Fruit fly (Drosophila melanogaster) whole organism, prepupa: ENCODE data around the gene sra.

Source experiments
- CG10631 ChIP-seq: fragments of 200-800 bp; sonication (Bioruptor generic); optimal IDR thresholded peaks from 2 replicates; lab custom pipeline; 2016; ENCODE audit warnings: missing biosample characterization, missing genetic modification characterization
- CG11762 ChIP-seq: fragments of 200-800 bp; sonication (Bioruptor generic); optimal IDR thresholded peaks from 3 replicates; lab custom pipeline; 2016; ENCODE audit warnings: missing biosample characterization, missing genetic modification characterization; ENCODE audit not compliant: insufficient read depth
- CG11902 ChIP-seq: fragments of 200-800 bp; sonication (Bioruptor generic); optimal IDR thresholded peaks from 3 replicates; lab custom pipeline; 2016; ENCODE audit warnings: missing biosample characterization, missing genetic modification characterization
- CG15336 ChIP-seq: fragments of 200-800 bp; sonication (Bioruptor generic); IDR thresholded peaks from 2 replicates; pipeline ENCODE4 v1.3.6; 2022; ENCODE audit warnings: missing biosample characterization, missing genetic modification characterization
- CG16779 ChIP-seq: fragments of 200-800 bp; sonication (Bioruptor generic); optimal IDR thresholded peaks from 3 replicates; lab custom pipeline; 2017; ENCODE audit warnings: missing biosample characterization, mild to moderate bottlenecking, missing genetic modification characterization
- CG3032 ChIP-seq: fragments of 200-800 bp; optimal IDR thresholded peaks from 2 replicates; lab custom pipeline; 2019; ENCODE audit warnings: missing biosample characterization, mild to moderate bottlenecking, missing genetic modification characterization, moderate library complexity
- CG31627 ChIP-seq: fragments of 200-800 bp; sonication (Bioruptor generic); optimal IDR thresholded peaks from 3 replicates; lab custom pipeline; 2016; ENCODE audit warnings: missing biosample characterization, missing genetic modification characterization
- CG32006 ChIP-seq: fragments of 200-800 bp; sonication (Bioruptor generic); optimal IDR thresholded peaks from 3 replicates; lab custom pipeline; 2017; ENCODE audit warnings: missing biosample characterization, mild to moderate bottlenecking, missing genetic modification characterization
- CG34406 ChIP-seq: fragments of 200-800 bp; sonication (Bioruptor generic); optimal IDR thresholded peaks from 3 replicates; lab custom pipeline; 2016; ENCODE audit warnings: missing biosample characterization, missing genetic modification characterization
- CG3919 ChIP-seq: fragments of 200-800 bp; sonication (Bioruptor generic); optimal IDR thresholded peaks from 3 replicates; lab custom pipeline; 2016; ENCODE audit warnings: missing biosample characterization, missing genetic modification characterization
- CG4318 ChIP-seq: fragments of 200-800 bp; sonication (Bioruptor generic); optimal IDR thresholded peaks from 3 replicates; lab custom pipeline; 2017; ENCODE audit warnings: missing biosample characterization, mild to moderate bottlenecking, missing genetic modification characterization
- CG6163 ChIP-seq: fragments of 200-800 bp; sonication (Bioruptor generic); IDR thresholded peaks from 3 replicates; pipeline ENCODE4 v1.3.6; 2022; ENCODE audit warnings: missing biosample characterization, missing genetic modification characterization
- CG6808 ChIP-seq: fragments of 200-800 bp; sonication (Bioruptor generic); optimal IDR thresholded peaks from 3 replicates; lab custom pipeline; 2017; ENCODE audit warnings: missing biosample characterization, missing genetic modification characterization, mild to moderate bottlenecking, moderate library complexity, missing genetic modification reagents
- CG6854 ChIP-seq: fragments of 200-800 bp; sonication (Bioruptor generic); optimal IDR thresholded peaks from 2 replicates; lab custom pipeline; 2017; ENCODE audit warnings: missing biosample characterization, mild to moderate bottlenecking, missing genetic modification characterization
- CG7368 ChIP-seq: fragments of 200-800 bp; sonication (Bioruptor generic); optimal IDR thresholded peaks from 3 replicates; lab custom pipeline; 2016; ENCODE audit warnings: missing biosample characterization, missing genetic modification characterization
- CG9139 ChIP-seq: fragments of 200-800 bp; sonication (Bioruptor generic); optimal IDR thresholded peaks from 3 replicates; lab custom pipeline; 2017; ENCODE audit warnings: missing biosample characterization, mild to moderate bottlenecking, missing genetic modification characterization
- Eip75B ChIP-seq: fragments of 200-800 bp; sonication (Bioruptor generic); optimal IDR thresholded peaks from 3 replicates; lab custom pipeline; 2016; ENCODE audit warnings: missing biosample characterization, missing genetic modification characterization
- Eip93F ChIP-seq: fragments of 200-800 bp; sonication (Bioruptor generic); optimal IDR thresholded peaks from 2 replicates; lab custom pipeline; 2016; ENCODE audit warnings: missing biosample characterization, mild to moderate bottlenecking, missing genetic modification characterization
- Ets21C ChIP-seq: fragments of 200-800 bp; sonication (Bioruptor generic); optimal IDR thresholded peaks from 3 replicates; lab custom pipeline; 2016; ENCODE audit warnings: missing biosample characterization, missing genetic modification characterization
- Gug ChIP-seq: fragments of 200-800 bp; sonication (Bioruptor generic); IDR thresholded peaks from 2 replicates; pipeline ENCODE4 v1.3.6; 2022; ENCODE audit warnings: missing biosample characterization, missing genetic modification characterization
- Hr4 ChIP-seq: fragments of 200-800 bp; sonication (Bioruptor generic); optimal IDR thresholded peaks from 3 replicates; lab custom pipeline; 2016; ENCODE audit warnings: missing biosample characterization, missing genetic modification characterization
- Met ChIP-seq: fragments of 200-800 bp; sonication (Bioruptor generic); optimal IDR thresholded peaks from 3 replicates; lab custom pipeline; 2016; ENCODE audit warnings: missing biosample characterization, missing genetic modification characterization
- Sox102F ChIP-seq: fragments of 200-800 bp; sonication (Bioruptor generic); optimal IDR thresholded peaks from 2 replicates; lab custom pipeline; 2016; ENCODE audit warnings: missing biosample characterization, mild to moderate bottlenecking, missing genetic modification characterization
- achi ChIP-seq: fragments of 200-800 bp; sonication (Bioruptor generic); optimal IDR thresholded peaks from 3 replicates; lab custom pipeline; 2016; ENCODE audit warnings: missing biosample characterization, missing genetic modification characterization
- dac ChIP-seq: fragments of 200-800 bp; sonication (Bioruptor generic); optimal IDR thresholded peaks from 2 replicates; lab custom pipeline; 2017; ENCODE audit warnings: missing biosample characterization, mild to moderate bottlenecking, missing genetic modification characterization
- dsx ChIP-seq: fragments of 200-800 bp; optimal IDR thresholded peaks from 3 replicates; lab custom pipeline; 2019; ENCODE audit warnings: missing biosample characterization, mild to moderate bottlenecking, missing genetic modification characterization, moderate library complexity; ENCODE audit not compliant: poor library complexity, severe bottlenecking
- eg ChIP-seq: fragments of 200-800 bp; sonication (Bioruptor generic); IDR thresholded peaks from 3 replicates; pipeline ENCODE4 v1.3.6; 2022; ENCODE audit warnings: missing biosample characterization, missing genetic modification characterization
- fd59A ChIP-seq: fragments of 200-800 bp; sonication (Bioruptor generic); optimal IDR thresholded peaks from 2 replicates; lab custom pipeline; 2017; ENCODE audit warnings: missing biosample characterization, mild to moderate bottlenecking, missing genetic modification characterization, missing genetic modification reagents
- fkh ChIP-seq: fragments of 200-800 bp; sonication (Bioruptor generic); optimal IDR thresholded peaks from 3 replicates; lab custom pipeline; 2017; ENCODE audit warnings: missing biosample characterization, mild to moderate bottlenecking, missing genetic modification characterization, moderate library complexity
- net ChIP-seq: fragments of 200-800 bp; sonication (Bioruptor generic); optimal IDR thresholded peaks from 3 replicates; lab custom pipeline; 2016; ENCODE audit warnings: missing biosample characterization, missing genetic modification characterization
- pdm3 ChIP-seq: fragments of 200-800 bp; sonication (Bioruptor generic); optimal IDR thresholded peaks from 3 replicates; lab custom pipeline; 2016; ENCODE audit warnings: missing biosample characterization, missing genetic modification characterization
- spab ChIP-seq: fragments of 200-800 bp; sonication (Bioruptor generic); optimal IDR thresholded peaks from 2 replicates; lab custom pipeline; 2017; ENCODE audit warnings: missing biosample characterization, mild to moderate bottlenecking, missing genetic modification characterization, missing genetic modification reagents
- ss ChIP-seq, 2 experiments: fragments of 200-800 bp; sonication (Bioruptor generic); optimal IDR thresholded peaks; 2 replicates in 1 of 2; 3 replicates in 1 of 2; lab custom pipeline; 2017 to 2018; ENCODE audit warnings: mild to moderate bottlenecking in 2 of 2, missing biosample characterization in 2 of 2, missing genetic modification characterization in 2 of 2, moderate library complexity in 1 of 2
- svp ChIP-seq: fragments of 200-800 bp; sonication (Bioruptor generic); peaks from one replicate; lab custom pipeline; 2016; ENCODE audit warnings: missing biosample characterization, missing genetic modification characterization
- vri ChIP-seq: fragments of 200-800 bp; sonication (Bioruptor generic); optimal IDR thresholded peaks from 3 replicates; lab custom pipeline; 2016; ENCODE audit warnings: missing biosample characterization, mild to moderate bottlenecking, missing genetic modification characterization

The sra gene

dm6 chr3R:16157564-16158242, 29.1 kb upstream of the sra start (continued):
- peak; percentile 66 for TF ChIP-seq CG11762 (GFP tag; lab: Kevin White, UChicago)
- TF ChIP-seq CG15336: peak; percentile 79; the same call in 1 of the 2 replicates
- peak; percentile 47 to 53 for TF ChIP-seq ss (GFP tag; optimal IDR thresholded peaks at IDR 0.05; lab: Kevin White, UChicago)
- TF ChIP-seq Gug (GFP tag; lab: Robert Waterston, UW): no peak
- peak; percentile 87 for TF ChIP-seq svp (GFP tag; lab: Kevin White, UChicago)
- peak; percentile 75 for TF ChIP-seq Met (GFP tag; lab: Kevin White, UChicago)
- peak; percentile 58 for TF ChIP-seq CG3032 (tag; lab: Kevin White, UChicago)
- peak; percentile 38 for TF ChIP-seq spab
- no peak for TF ChIP-seq CG6854 (GFP tag; lab: Kevin White, UChicago)
- peak; percentile 45; the same call in 1 of the 3 replicates for TF ChIP-seq CG6163
- TF ChIP-seq fd59A: peak; percentile 57
- TF ChIP-seq CG11902 (GFP tag; lab: Kevin White, UChicago): peak; percentile 8
- TF ChIP-seq CG6808: peak; percentile 63
- TF ChIP-seq CG16779 (tag; lab: Kevin White, UChicago): peak; percentile 28
- peak; percentile 75 for TF ChIP-seq CG34406
- no peak for TF ChIP-seq Eip93F (GFP tag; lab: Kevin White, UChicago)
- peak; percentile 57 for TF ChIP-seq achi (GFP tag; lab: Kevin White, UChicago)
- TF ChIP-seq Sox102F: peak; percentile 74
- TF ChIP-seq dsx (GFP tag; lab: Kevin White, UChicago): peak; percentile 59
- peak; percentile 45 for TF ChIP-seq dac
- TF ChIP-seq CG9139 (GFP tag; lab: Kevin White, UChicago): no peak
- TF ChIP-seq CG3919 (GFP tag; lab: Kevin White, UChicago): peak; percentile 57

- TF ChIP-seq Met (GFP tag; lab: Kevin White, UChicago) (no peak), pdm3 (no peak), eg (no peak), CG10631 (GFP tag; lab: Kevin White, UChicago) (no peak), CG32006 (GFP tag; lab: Kevin White, UChicago) (no peak), Eip93F (GFP tag; lab: Kevin White, UChicago) (no peak), spab (no peak), CG31627 (GFP tag; lab: Kevin White, UChicago) (no peak), Eip75B (GFP tag; lab: Kevin White, UChicago) (no peak), dsx (GFP tag; lab: Kevin White, UChicago) (no peak), fd59A (no peak), CG7368 (GFP tag; lab: Kevin White, UChicago) (no peak), CG3919 (GFP tag; lab: Kevin White, UChicago) (no peak), CG3032 (tag; lab: Kevin White, UChicago) (no peak), Ets21C (GFP tag; lab: Kevin White, UChicago) (no peak), Gug (GFP tag; lab: Robert Waterston, UW) (no peak)
Observed at dm6 chr3R:16168088-16168487, 18.7 kb upstream of the sra start.

- no peak for TF ChIP-seq CG6163
- TF ChIP-seq net (GFP tag; lab: Kevin White, UChicago): no peak
- TF ChIP-seq Hr4 (GFP tag; lab: Kevin White, UChicago): no peak
- TF ChIP-seq fkh (GFP tag; lab: Kevin White, UChicago): no peak
- TF ChIP-seq CG11762 (GFP tag; lab: Kevin White, UChicago): no peak
- no peak for TF ChIP-seq ss (GFP tag; optimal IDR thresholded peaks at IDR 0.05; lab: Kevin White, UChicago)
- no peak for TF ChIP-seq CG4318 (GFP tag; lab: Kevin White, UChicago)
- TF ChIP-seq vri: peak; percentile 34
- TF ChIP-seq, all 60 proteins: peak for 1
Observed at dm6 chr3R:16171747-16172146, 15.1 kb upstream of the sra start, which contains the start of gene CG8925. Gene CG8925, plus strand, starts transcription at chr3R:16171991.
